Fruit fly (Drosophila melanogaster): ENCODE results near the gene CG31735.

CG31735 gene

dm6 chr2L:15886187-15886586 is 9.1 kb upstream of the CG31735 start:
- TF ChIP-seq D1 (tag; optimal IDR thresholded peaks at IDR 0.05) (no peak), EcR (GFP tag; optimal IDR thresholded peaks at IDR 0.05) (no peak), rn (GFP tag; IDR thresholded peaks at IDR 0.05) (no peak), CG8301 (tag; optimal IDR thresholded peaks at IDR 0.05) (no peak), fd96Ca (GFP tag; IDR thresholded peaks at IDR 0.05) (no peak), CG14655 (GFP tag; optimal IDR thresholded peaks at IDR 0.05) (peak; percentile 38), CG32121 (GFP tag; IDR thresholded peaks at IDR 0.05) (no peak), Pif1B (GFP tag; optimal IDR thresholded peaks at IDR 0.05) (peak; percentile 16), Ets98B (GFP tag; IDR thresholded peaks at IDR 0.05) (no peak; the same call in 1 of the 2 replicates), CG4496 (GFP tag; IDR thresholded peaks at IDR 0.05) (no peak; the same call in 2 of the 3 replicates), CG13204 (GFP tag; optimal IDR thresholded peaks at IDR 0.05) (no peak), CG17806 (tag; optimal IDR thresholded peaks at IDR 0.05) (no peak), gl (tag; optimal IDR thresholded peaks at IDR 0.05) (no peak), CG10348 (GFP tag; IDR thresholded peaks at IDR 0.05) (no peak), CG8159 (tag; optimal IDR thresholded peaks at IDR 0.05) (peak; percentile 59), CG34367 (tag; optimal IDR thresholded peaks at IDR 0.05) (peak; percentile 48), Pif1A (GFP tag; optimal IDR thresholded peaks at IDR 0.05) (no peak), CG12605 (GFP tag; IDR thresholded peaks at IDR 0.05) (no peak), CG15710 (tag; optimal IDR thresholded peaks at IDR 0.05) (no peak), Snoo (tag; optimal IDR thresholded peaks at IDR 0.05) (no peak), CG9948 (tag; optimal IDR thresholded peaks at IDR 0.05) (no peak)

- TF ChIP-seq CG10348 (GFP tag; IDR thresholded peaks at IDR 0.05), result no peak
Observed at dm6 chr2L:15893711-15894110, 1.5 kb upstream of the CG31735 start, which contains the start of gene Tep1. Gene Tep1 (minus strand): TSS chr2L:15893811.

- TF ChIP-seq EcR (GFP tag; optimal IDR thresholded peaks at IDR 0.05), result no peak
- TF ChIP-seq CG10348 (GFP tag; IDR thresholded peaks at IDR 0.05), result no peak
- no peak for TF ChIP-seq CG32121 (GFP tag; IDR thresholded peaks at IDR 0.05)
- TF ChIP-seq rn (GFP tag; IDR thresholded peaks at IDR 0.05), result no peak
- no peak for TF ChIP-seq CG4496 (GFP tag; IDR thresholded peaks at IDR 0.05)
- no peak for TF ChIP-seq Pif1A (GFP tag; optimal IDR thresholded peaks at IDR 0.05)
- TF ChIP-seq CG13204 (GFP tag; optimal IDR thresholded peaks at IDR 0.05), result no peak
- TF ChIP-seq CG14655 (GFP tag; optimal IDR thresholded peaks at IDR 0.05), result no peak
- TF ChIP-seq Snoo (tag; optimal IDR thresholded peaks at IDR 0.05), result no peak
- no peak for TF ChIP-seq CG17806 (tag; optimal IDR thresholded peaks at IDR 0.05)
- no peak for TF ChIP-seq Pif1B (GFP tag; optimal IDR thresholded peaks at IDR 0.05)
- TF ChIP-seq CG9948 (tag; optimal IDR thresholded peaks at IDR 0.05), result no peak
- TF ChIP-seq CG12605 (GFP tag; IDR thresholded peaks at IDR 0.05), result no peak
- TF ChIP-seq CG15710 (tag; optimal IDR thresholded peaks at IDR 0.05), result no peak
- no peak for TF ChIP-seq D1 (tag; optimal IDR thresholded peaks at IDR 0.05)
- no peak for TF ChIP-seq CG34367 (tag; optimal IDR thresholded peaks at IDR 0.05)
- TF ChIP-seq CG8301 (tag; optimal IDR thresholded peaks at IDR 0.05), result no peak
Observed at dm6 chr2L:15900424-15900823, 5.2 kb downstream of the CG31735 start, which contains the start of gene CG31823. Gene CG31823 (minus strand): TSS chr2L:15900524.

dm6 chr2L:15902310-15902709 is 7.1 kb downstream of the CG31735 start, which contains the start of gene CG31821:
Gene CG31821 (minus strand): TSS chr2L:15902410.
- TF ChIP-seq Pif1A (GFP tag; optimal IDR thresholded peaks at IDR 0.05), result no peak

- TF ChIP-seq CG15710 (tag; optimal IDR thresholded peaks at IDR 0.05) (no peak), CG8301 (tag; optimal IDR thresholded peaks at IDR 0.05) (no peak), CG8159 (tag; optimal IDR thresholded peaks at IDR 0.05) (no peak), CG32121 (GFP tag; IDR thresholded peaks at IDR 0.05) (no peak), Pif1B (GFP tag; optimal IDR thresholded peaks at IDR 0.05) (no peak), CG14655 (GFP tag; optimal IDR thresholded peaks at IDR 0.05) (no peak), CG10348 (GFP tag; IDR thresholded peaks at IDR 0.05) (no peak)
Observed at dm6 chr2L:15903725-15904124, 8.5 kb downstream of the CG31735 start.

- TF ChIP-seq Pif1B (GFP tag; optimal IDR thresholded peaks at IDR 0.05) (no peak), CG14655 (GFP tag; optimal IDR thresholded peaks at IDR 0.05) (no peak), CG34367 (tag; optimal IDR thresholded peaks at IDR 0.05) (no peak), EcR (GFP tag; optimal IDR thresholded peaks at IDR 0.05) (peak; percentile 17), CG8159 (tag; optimal IDR thresholded peaks at IDR 0.05) (no peak), CG13204 (GFP tag; optimal IDR thresholded peaks at IDR 0.05) (no peak)
Observed at dm6 chr2L:15907358-15907757, 12.1 kb downstream of the CG31735 start.

- TF ChIP-seq CG13204 (GFP tag; optimal IDR thresholded peaks at IDR 0.05) (peak; percentile 63), CG4496 (GFP tag; IDR thresholded peaks at IDR 0.05) (no peak), fd96Ca (GFP tag; IDR thresholded peaks at IDR 0.05) (no peak), gl (tag; optimal IDR thresholded peaks at IDR 0.05) (no peak), EcR (GFP tag; optimal IDR thresholded peaks at IDR 0.05) (peak; percentile 65), CG14655 (GFP tag; optimal IDR thresholded peaks at IDR 0.05) (no peak), CG8159 (tag; optimal IDR thresholded peaks at IDR 0.05) (no peak), Ets98B (GFP tag; IDR thresholded peaks at IDR 0.05) (no peak)
Observed at dm6 chr2L:15908086-15908485, 12.8 kb downstream of the CG31735 start.

All from whole organism, pupa.